Fruit fly (Drosophila melanogaster) Kc167 (cell line): ENCODE measurements around the gene mei-41.

ENCODE experiments used
- Myc ChIP-seq: fragments of >200 bp; optimal IDR thresholded peaks from 2 replicates; lab custom pipeline; 2017; ENCODE audit warnings: missing external identifiers
- Sin3A ChIP-seq: fragments of >200 bp; optimal IDR thresholded peaks from 2 replicates; lab custom pipeline; 2018; ENCODE audit warnings: missing external identifiers
- h ChIP-seq: fragments of >200 bp; optimal IDR thresholded peaks from 3 replicates; lab custom pipeline; 2018; ENCODE audit warnings: missing external identifiers
- insv ChIP-seq: fragments of >200 bp; optimal IDR thresholded peaks from 3 replicates; lab custom pipeline; 2018; ENCODE audit warnings: missing external identifiers

DNA sequence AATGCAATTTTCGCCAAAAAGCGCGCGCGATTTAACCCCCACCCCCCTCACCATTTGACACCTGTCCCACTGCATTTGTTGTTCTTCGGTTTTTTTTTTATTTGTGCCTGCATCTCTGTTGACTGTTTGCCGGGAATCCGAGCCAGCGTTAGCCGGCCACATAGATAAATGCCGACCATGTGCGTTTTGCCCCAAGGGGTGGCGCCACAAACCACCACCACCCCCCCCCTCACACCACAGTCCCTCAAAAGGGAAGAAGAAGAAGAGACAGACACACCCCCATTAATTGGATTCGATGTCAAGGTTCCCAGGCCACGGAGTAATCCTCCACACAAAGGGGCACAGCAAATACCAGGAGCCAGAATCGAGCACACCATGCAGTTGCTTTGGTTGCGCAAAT is 57.8 kb downstream of the mei-41 start:
- TF ChIP-seq insv (no peak), Sin3A (lab: Kevin White, UChicago) (no peak), h (lab: Kevin White, UChicago) (no peak), Myc (no peak)
